Fruit fly (Drosophila melanogaster): ENCODE data around the gene CG5800.

The CG5800 gene

DNA sequence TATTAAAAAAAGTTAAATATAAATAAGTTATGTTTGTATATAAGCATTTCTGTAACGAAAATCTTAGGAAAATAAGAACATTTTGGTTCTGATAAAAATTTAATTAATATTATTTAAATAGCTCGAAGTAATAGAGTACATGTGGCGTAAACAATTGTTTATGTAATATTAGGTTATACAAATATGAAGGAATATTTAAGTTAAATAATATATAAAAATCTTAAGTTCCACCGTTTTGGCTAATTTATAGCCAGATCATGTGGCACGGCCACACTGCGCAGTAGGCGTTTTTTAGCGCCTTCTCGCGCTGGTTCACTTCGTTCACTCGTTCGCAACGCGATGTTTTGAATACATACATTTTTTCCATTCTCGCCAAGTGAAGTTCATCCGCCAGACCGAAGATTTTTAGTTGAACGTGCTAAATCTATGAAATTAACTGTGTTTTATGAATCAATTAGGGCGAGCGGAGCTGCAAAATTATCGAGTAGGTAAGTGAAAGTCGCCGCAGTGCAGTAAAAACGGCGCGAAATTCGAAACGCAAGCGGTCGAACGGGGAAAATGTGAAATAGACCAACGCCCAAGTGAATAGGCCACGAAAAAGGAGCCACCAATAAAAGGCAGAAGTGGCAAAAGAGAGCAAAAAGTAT is 21.1 kb downstream of the CG5800 start, which contains the start of gene beta-Spec (continued):
- peak; percentile 31 for TF ChIP-seq CoRest (tag; optimal IDR thresholded peaks at IDR 0.05)
- peak; percentile 15; the same call in 1 of the 2 replicates for TF ChIP-seq Ptx1 (GFP tag; IDR thresholded peaks at IDR 0.05)
- peak; percentile 80 for TF ChIP-seq YL-1 (GFP tag; optimal IDR thresholded peaks at IDR 0.05)
- TF ChIP-seq gfzf (GFP tag; optimal IDR thresholded peaks at IDR 0.05): peak; percentile 56
- peak; percentile 29; the same call in 1 of the 2 replicates for TF ChIP-seq CG31441 (GFP tag; IDR thresholded peaks at IDR 0.05)
- peak; percentile 9 for TF ChIP-seq CG12391 (tag; optimal IDR thresholded peaks at IDR 0.05)
- no peak for TF ChIP-seq kay (GFP tag; optimal IDR thresholded peaks at IDR 0.05)
- peak; percentile 3 for TF ChIP-seq CG18619 (GFP tag; optimal IDR thresholded peaks at IDR 0.05)
- peak; percentile 85 for TF ChIP-seq MESR4 (GFP tag; optimal IDR thresholded peaks at IDR 0.05)
- TF ChIP-seq CG6765 (GFP tag; optimal IDR thresholded peaks at IDR 0.05): no peak
- peak; percentile 20 for TF ChIP-seq Abd-B (GFP tag; optimal IDR thresholded peaks at IDR 0.05)
- peak; percentile 43 for TF ChIP-seq CG9797 (GFP tag; optimal IDR thresholded peaks at IDR 0.05)
- TF ChIP-seq Usf (GFP tag; optimal IDR thresholded peaks at IDR 0.05): no peak
- peak; percentile 76 for TF ChIP-seq Med (GFP tag)
- peak; percentile 62; the same call in 1 of the 3 replicates for TF ChIP-seq CG17361 (GFP tag; IDR thresholded peaks at IDR 0.05)
- TF ChIP-seq nmo (GFP tag; optimal IDR thresholded peaks at IDR 0.05): peak; percentile 5
- no peak for TF ChIP-seq prd (optimal IDR thresholded peaks at IDR 0.05)
- TF ChIP-seq prd (GFP tag; IDR thresholded peaks at IDR 0.05): 0 out of 3 replicates have a peak, but pooled peaks have one; percentile 30
- TF ChIP-seq CG15514 (GFP tag; optimal IDR thresholded peaks at IDR 0.05): peak; percentile 96
- TF ChIP-seq Hmr (GFP tag; optimal IDR thresholded peaks at IDR 0.05): no peak
- TF ChIP-seq bbx (GFP tag; IDR thresholded peaks at IDR 0.05; ENCODE audit: partially characterized antibody): 0 out of 2 replicates have a peak, but pooled peaks have one; percentile 25
- TF ChIP-seq CG12299 (tag; optimal IDR thresholded peaks at IDR 0.05): peak; percentile 14
- TF ChIP-seq CG7987 (GFP tag; optimal IDR thresholded peaks at IDR 0.05): no peak
- peak; percentile 28 for TF ChIP-seq Meics (GFP tag; optimal IDR thresholded peaks at IDR 0.05)
- TF ChIP-seq CG11504 (tag; optimal IDR thresholded peaks at IDR 0.05): peak; percentile 39
- TF ChIP-seq ewg (GFP tag; optimal IDR thresholded peaks at IDR 0.05): peak; percentile 58
- peak; percentile 22 for TF ChIP-seq Nf-YC (tag; optimal IDR thresholded peaks at IDR 0.05)
- peak; percentile 45 for TF ChIP-seq psq (GFP tag; optimal IDR thresholded peaks at IDR 0.05)
- peak; percentile 0 for TF ChIP-seq CTCF (GFP tag; optimal IDR thresholded peaks at IDR 0.05)
- TF ChIP-seq CG31224 (GFP tag; IDR thresholded peaks at IDR 0.05): no peak
- peak; percentile 39; the same call in 1 of the 2 replicates for TF ChIP-seq Rfx (GFP tag; IDR thresholded peaks at IDR 0.05)
- no peak for TF ChIP-seq CG8290 (GFP tag; optimal IDR thresholded peaks at IDR 0.05)
- TF ChIP-seq CG8290 (tag; optimal IDR thresholded peaks at IDR 0.05): peak in 1 of 2 experiments; percentile 7
- peak; percentile 27 for TF ChIP-seq CG7839 (tag; optimal IDR thresholded peaks at IDR 0.05)
- TF ChIP-seq CG17385 (GFP tag; optimal IDR thresholded peaks at IDR 0.05): no peak
- peak; percentile 2 for TF ChIP-seq BEAF-32 (GFP tag; optimal IDR thresholded peaks at IDR 0.05)
- peak; percentile 15; the same call in 1 of the 2 replicates for TF ChIP-seq CG3847 (GFP tag; IDR thresholded peaks at IDR 0.05)
- peak; percentile 1 for TF ChIP-seq CG1603 (tag; optimal IDR thresholded peaks at IDR 0.05)
- TF ChIP-seq phol (tag; optimal IDR thresholded peaks at IDR 0.05): peak; percentile 18
- TF ChIP-seq CG30403 (GFP tag; optimal IDR thresholded peaks at IDR 0.05): peak; percentile 51
- peak; percentile 28 for TF ChIP-seq CG14710 (tag; optimal IDR thresholded peaks at IDR 0.05)
- TF ChIP-seq CG9727 (GFP tag; optimal IDR thresholded peaks at IDR 0.05): peak; percentile 26
- peak; percentile 12 for TF ChIP-seq grau (tag; optimal IDR thresholded peaks at IDR 0.05)
- 0 out of 2 replicates have a peak, but pooled peaks have one; percentile 4 for TF ChIP-seq NFAT (GFP tag; IDR thresholded peaks at IDR 0.05)
- peak; percentile 71; the same call in 2 of the 3 replicates for TF ChIP-seq row (GFP tag; IDR thresholded peaks at IDR 0.05)
- TF ChIP-seq Kr (GFP tag; optimal IDR thresholded peaks at IDR 0.05): no peak
- no peak for TF ChIP-seq wdn (GFP tag; IDR thresholded peaks at IDR 0.05)
- TF ChIP-seq MBD-R2 (GFP tag; IDR thresholded peaks at IDR 0.05): peak; percentile 21; the same call in 1 of the 2 replicates
- peak; percentile 34 for TF ChIP-seq CG8924 (tag; optimal IDR thresholded peaks at IDR 0.05)
